Fruit fly (Drosophila melanogaster) whole organism, embryonic: ENCODE measurements around the gene wus.

ENCODE experiments used
- Antp ChIP-seq: fragments of 200-800 bp; sonication (Bioruptor generic); optimal IDR thresholded peaks from 3 replicates; lab custom pipeline; 2016; ENCODE audit warnings: missing biosample characterization, missing genetic modification characterization
- Bgb ChIP-seq: fragments of 200-800 bp; sonication (Bioruptor generic); IDR thresholded peaks from 2 replicates; pipeline ENCODE4 v1.3.6; 2022; ENCODE audit warnings: missing biosample characterization, missing genetic modification characterization; ENCODE audit not compliant: partially characterized antibody
- CG10959 ChIP-seq: fragments of 200-800 bp; sonication (Bioruptor generic); IDR thresholded peaks from 2 replicates; pipeline ENCODE4 v1.3.6; 2022; ENCODE audit warnings: missing biosample characterization, missing genetic modification characterization
- CG12299 ChIP-seq: fragments of 200-800 bp; sonication (Bioruptor generic); optimal IDR thresholded peaks from 2 replicates; lab custom pipeline; 2018; ENCODE audit warnings: missing biosample characterization, mild to moderate bottlenecking, missing genetic modification characterization
- CG14014 ChIP-seq: fragments of 200-800 bp; sonication (Bioruptor generic); IDR thresholded peaks from 2 replicates; pipeline ENCODE4 v1.3.6; 2022; ENCODE audit warnings: missing biosample characterization, missing genetic modification characterization
- CG17802 ChIP-seq: fragments of 200-800 bp; sonication (Bioruptor generic); optimal IDR thresholded peaks from 2 replicates; lab custom pipeline; 2018; ENCODE audit warnings: missing biosample characterization, mild to moderate bottlenecking, missing genetic modification characterization, moderate library complexity
- CG2199 ChIP-seq: fragments of 200-800 bp; sonication (Bioruptor generic); IDR thresholded peaks from 3 replicates; pipeline ENCODE4 v1.3.6; 2022; ENCODE audit warnings: missing biosample characterization, missing genetic modification characterization
- CG32767 ChIP-seq: fragments of 200-800 bp; sonication (Bioruptor generic); IDR thresholded peaks from 2 replicates; pipeline ENCODE4 v1.3.6; 2022; ENCODE audit warnings: missing biosample characterization, missing genetic modification characterization
- CG32772 ChIP-seq: fragments of 200-800 bp; sonication (Bioruptor generic); IDR thresholded peaks from 2 replicates; pipeline ENCODE4 v1.3.6; 2022; ENCODE audit warnings: missing biosample characterization, missing genetic modification characterization
- CG4360 ChIP-seq: fragments of 200-800 bp; sonication (Bioruptor generic); IDR thresholded peaks from 2 replicates; pipeline ENCODE4 v1.3.6; 2022; ENCODE audit warnings: missing biosample characterization, missing genetic modification characterization
- CG43689 ChIP-seq: fragments of 200-800 bp; sonication (Bioruptor generic); IDR thresholded peaks from 2 replicates; pipeline ENCODE4 v1.3.6; 2022; ENCODE audit warnings: missing biosample characterization, missing genetic modification characterization
- CG5245 ChIP-seq: fragments of 200-800 bp; sonication (Bioruptor generic); optimal IDR thresholded peaks from 3 replicates; lab custom pipeline; 2016; ENCODE audit warnings: missing biosample characterization, missing genetic modification characterization
- CG6813 ChIP-seq: fragments of 200-800 bp; sonication (Bioruptor generic); optimal IDR thresholded peaks from 2 replicates; lab custom pipeline; 2017; ENCODE audit warnings: missing biosample characterization, missing genetic modification characterization, mild to moderate bottlenecking, moderate library complexity, missing genetic modification reagents
- CG8281 ChIP-seq: fragments of 200-800 bp; sonication (Bioruptor generic); optimal IDR thresholded peaks from 2 replicates; lab custom pipeline; 2018; ENCODE audit warnings: missing biosample characterization, mild to moderate bottlenecking, missing genetic modification characterization, moderate library complexity
- CHES-1-like ChIP-seq: fragments of 200-800 bp; sonication (Bioruptor generic); optimal IDR thresholded peaks from 2 replicates; lab custom pipeline; 2016; ENCODE audit warnings: missing biosample characterization, missing genetic modification characterization
- Doc3 ChIP-seq: fragments of 200-800 bp; sonication (Bioruptor generic); IDR thresholded peaks from 3 replicates; pipeline ENCODE4 v1.3.6; 2022; ENCODE audit warnings: missing biosample characterization, missing genetic modification characterization; ENCODE audit not compliant: partially characterized antibody
- E2f2 ChIP-seq: fragments of 200-800 bp; sonication (Bioruptor generic); IDR thresholded peaks from 2 replicates; pipeline ENCODE4 v1.3.6; 2022; ENCODE audit warnings: missing biosample characterization, missing genetic modification characterization
- ERR ChIP-seq: fragments of 200-800 bp; sonication (Bioruptor generic); optimal IDR thresholded peaks from 2 replicates; lab custom pipeline; 2016; ENCODE audit warnings: missing biosample characterization, missing genetic modification characterization
- Elba2 ChIP-seq: fragments of 200-800 bp; sonication (Bioruptor generic); optimal IDR thresholded peaks from 3 replicates; lab custom pipeline; 2016; ENCODE audit warnings: missing biosample characterization, missing genetic modification characterization
- Ets97D ChIP-seq: fragments of 200-800 bp; sonication (Bioruptor generic); optimal IDR thresholded peaks from 3 replicates; lab custom pipeline; 2016; ENCODE audit warnings: missing biosample characterization, missing genetic modification characterization
- H15 ChIP-seq: fragments of 200-800 bp; sonication (Bioruptor generic); IDR thresholded peaks from 3 replicates; pipeline ENCODE4 v1.3.6; 2022; ENCODE audit warnings: missing biosample characterization, missing genetic modification characterization
- Hand ChIP-seq: fragments of 200-800 bp; sonication (Bioruptor generic); optimal IDR thresholded peaks from 2 replicates; lab custom pipeline; 2017; ENCODE audit warnings: mild to moderate bottlenecking, missing biosample characterization, missing genetic modification reagents, missing genetic modification characterization
- Lhr ChIP-seq: fragments of 200-800 bp; sonication (Bioruptor generic); optimal IDR thresholded peaks from 3 replicates; lab custom pipeline; 2017; ENCODE audit warnings: mild to moderate bottlenecking, missing biosample characterization, missing genetic modification reagents, missing genetic modification characterization
- MBD-R2 ChIP-seq: fragments of 200-800 bp; sonication (Bioruptor generic); IDR thresholded peaks from 2 replicates; pipeline ENCODE4 v1.3.6; 2022; ENCODE audit warnings: missing biosample characterization, missing genetic modification characterization
- Oli ChIP-seq: fragments of 200-800 bp; sonication (Bioruptor generic); optimal IDR thresholded peaks from 2 replicates; lab custom pipeline; 2018; ENCODE audit warnings: missing biosample characterization, mild to moderate bottlenecking, missing genetic modification characterization, moderate library complexity
- Optix ChIP-seq: fragments of 200-800 bp; sonication (Bioruptor generic); IDR thresholded peaks from 3 replicates; pipeline ENCODE4 v1.3.6; 2022; ENCODE audit warnings: missing biosample characterization, missing genetic modification characterization
- Sox100B ChIP-seq: fragments of 200-800 bp; sonication (Bioruptor generic); optimal IDR thresholded peaks from 3 replicates; lab custom pipeline; 2018; ENCODE audit warnings: missing biosample characterization, mild to moderate bottlenecking, missing genetic modification characterization
- cad ChIP-seq: fragments of >200 bp; optimal IDR thresholded peaks from 2 replicates; lab custom pipeline; 2017; ENCODE audit warnings: missing biosample characterization, missing genetic modification characterization
- cato ChIP-seq: fragments of 200-800 bp; sonication (Bioruptor generic); optimal IDR thresholded peaks from 2 replicates; lab custom pipeline; 2016; ENCODE audit warnings: missing biosample characterization, missing genetic modification characterization, borderline replicate concordance
- dm ChIP-seq: fragments of 200-800 bp; sonication (Bioruptor generic); optimal IDR thresholded peaks from 3 replicates; lab custom pipeline; 2016; ENCODE audit warnings: missing biosample characterization, missing genetic modification characterization
- esg ChIP-seq: fragments of 200-800 bp; sonication (Bioruptor generic); conservative IDR thresholded peaks from 2 replicates; pipeline ENCODE4 v1.3.6; 2022; ENCODE audit warnings: missing biosample characterization, missing genetic modification characterization
- ewg ChIP-seq: fragments of 200-800 bp; sonication (Bioruptor generic); optimal IDR thresholded peaks from 3 replicates; lab custom pipeline; 2017; ENCODE audit warnings: mild to moderate bottlenecking, missing biosample characterization, missing genetic modification reagents, missing genetic modification characterization
- gro ChIP-seq: fragments of 200-800 bp; sonication (Bioruptor generic); optimal IDR thresholded peaks from 2 replicates; lab custom pipeline; 2016; ENCODE audit warnings: missing biosample characterization, missing genetic modification characterization
- gsb ChIP-seq: fragments of 200-800 bp; sonication (Bioruptor generic); IDR thresholded peaks from 2 replicates; pipeline ENCODE4 v1.3.6; 2022; ENCODE audit warnings: missing biosample characterization, missing genetic modification characterization
- gsb-n ChIP-seq: fragments of 200-800 bp; sonication (Bioruptor generic); optimal IDR thresholded peaks from 3 replicates; lab custom pipeline; 2018; ENCODE audit warnings: missing biosample characterization, mild to moderate bottlenecking, missing genetic modification characterization
- ham ChIP-seq: fragments of 200-800 bp; sonication (Bioruptor generic); IDR thresholded peaks from 2 replicates; pipeline ENCODE4 v1.3.6; 2022; ENCODE audit warnings: missing biosample characterization, missing genetic modification characterization
- knrl ChIP-seq: fragments of 200-800 bp; sonication (Bioruptor generic); IDR thresholded peaks from 3 replicates; pipeline ENCODE4 v1.3.6; 2022; ENCODE audit warnings: missing biosample characterization, missing genetic modification characterization; ENCODE audit not compliant: partially characterized antibody
- lmd ChIP-seq: fragments of 200-800 bp; sonication (Bioruptor generic); IDR thresholded peaks from 2 replicates; pipeline ENCODE4 v1.3.6; 2022; ENCODE audit warnings: missing biosample characterization, missing genetic modification characterization
- mam ChIP-seq: fragments of 200-800 bp; sonication (Bioruptor generic); optimal IDR thresholded peaks from 3 replicates; lab custom pipeline; 2016; ENCODE audit warnings: missing biosample characterization, missing genetic modification characterization
- mirr ChIP-seq: fragments of 200-800 bp; sonication (Bioruptor generic); optimal IDR thresholded peaks from 3 replicates; lab custom pipeline; 2018; ENCODE audit warnings: missing biosample characterization, mild to moderate bottlenecking, missing genetic modification characterization
- pan ChIP-seq, 4 experiments: fragments of >200 bp in 3 of 4; fragments of 200-800 bp in 1 of 4; sonication (Bioruptor generic) in 1 of 4; optimal IDR thresholded peaks in 3 of 4; IDR thresholded peaks in 1 of 4; 2 replicates each; pipeline versions ENCODE4 v1.3.6 to Lab custom; 2017 to 2022; ENCODE audit warnings: missing biosample characterization in 2 of 4, missing genetic modification characterization in 2 of 4, mixed read lengths in 1 of 4
- pb ChIP-seq: fragments of 200-800 bp; sonication (Bioruptor generic); optimal IDR thresholded peaks from 3 replicates; lab custom pipeline; 2016; ENCODE audit warnings: missing biosample characterization, missing genetic modification characterization
- pum ChIP-seq: fragments of 200-800 bp; sonication (Bioruptor generic); optimal IDR thresholded peaks from 2 replicates; lab custom pipeline; 2016; ENCODE audit warnings: missing biosample characterization, missing genetic modification characterization
- repo ChIP-seq: fragments of 200-800 bp; sonication (Bioruptor generic); optimal IDR thresholded peaks from 2 replicates; lab custom pipeline; 2016; ENCODE audit warnings: missing biosample characterization, missing genetic modification characterization
- row ChIP-seq: fragments of 200-800 bp; sonication (Bioruptor generic); IDR thresholded peaks from 3 replicates; pipeline ENCODE4 v1.3.6; 2022; ENCODE audit warnings: missing biosample characterization, missing genetic modification characterization
- scrt ChIP-seq: fragments of 200-800 bp; sonication (Bioruptor generic); optimal IDR thresholded peaks from 2 replicates; lab custom pipeline; 2018; ENCODE audit warnings: missing biosample characterization, mild to moderate bottlenecking, missing genetic modification characterization, moderate library complexity
- sens ChIP-seq: fragments of 200-800 bp; sonication (Bioruptor generic); peaks from one replicate; lab custom pipeline; 2016; ENCODE audit warnings: missing biosample characterization, missing genetic modification characterization
- slbo ChIP-seq: fragments of 200-800 bp; sonication (Bioruptor generic); IDR thresholded peaks from 2 replicates; pipeline ENCODE4 v1.3.6; 2022; ENCODE audit warnings: missing biosample characterization, missing genetic modification characterization
- sob ChIP-seq: fragments of 200-800 bp; sonication (Bioruptor generic); IDR thresholded peaks from 2 replicates; pipeline ENCODE4 v1.3.6; 2022; ENCODE audit warnings: missing biosample characterization, missing genetic modification characterization
- trem ChIP-seq: fragments of 200-800 bp; optimal IDR thresholded peaks from 3 replicates; lab custom pipeline; 2019; ENCODE audit warnings: missing biosample characterization, mild to moderate bottlenecking, missing genetic modification characterization, moderate library complexity
- tup ChIP-seq: fragments of 200-800 bp; sonication (Bioruptor generic); optimal IDR thresholded peaks from 2 replicates; lab custom pipeline; 2016; ENCODE audit warnings: missing biosample characterization, mild to moderate bottlenecking, missing genetic modification characterization, moderate library complexity
- zf30C ChIP-seq: fragments of 200-800 bp; sonication (Bioruptor generic); optimal IDR thresholded peaks from 3 replicates; lab custom pipeline; 2018; ENCODE audit warnings: missing biosample characterization, mild to moderate bottlenecking, missing genetic modification characterization

Gene wus

dm6 chrX:16967415-16967814, 26.7 kb upstream of the wus start (continued):
- TF ChIP-seq E2f2 (no peak), zf30C (GFP tag; lab: Kevin White, UChicago) (no peak), ham (GFP tag; lab: Robert Waterston, UW) (no peak), CHES-1-like (no peak), esg (GFP tag; lab: Robert Waterston, UW) (no peak), knrl (no peak), gro (no peak), ERR (GFP tag; lab: Kevin White, UChicago) (no peak), pb (GFP tag; lab: Kevin White, UChicago) (peak; percentile 56), pum (GFP tag; lab: Kevin White, UChicago) (peak; percentile 44), Sox100B (GFP tag; lab: Kevin White, UChicago) (no peak), Hand (GFP tag; lab: Kevin White, UChicago) (no peak), H15 (0 out of 3 replicates have a peak, but pooled peaks have one; percentile 26), row (no peak), Ets97D (GFP tag; lab: Kevin White, UChicago) (peak; percentile 4), pan (optimal IDR thresholded peaks at IDR 0.05; lab: Kevin White, UChicago) (no peak), pan (GFP tag; optimal IDR thresholded peaks at IDR 0.05 in 1 of 2, IDR thresholded peaks at IDR 0.05 in 1 of 2) (peak in 1 of 2 experiments; percentile 51), CG4360 (no peak), Elba2 (GFP tag; lab: Kevin White, UChicago) (peak; percentile 6), CG10959 (peak; percentile 86), CG32767 (GFP tag; lab: Robert Waterston, UW) (no peak), CG8281 (tag; lab: Kevin White, UChicago) (no peak), trem (tag; lab: Kevin White, UChicago) (peak; percentile 46), slbo (GFP tag; lab: Robert Waterston, UW) (no peak), mam (no peak), scrt (GFP tag; lab: Kevin White, UChicago) (no peak), CG32772 (0 out of 2 replicates have a peak, but pooled peaks have one; percentile 34), CG17802 (tag; lab: Kevin White, UChicago) (no peak), gsb-n (no peak), mirr (no peak), lmd (peak; percentile 6; the same call in 1 of the 2 replicates), Oli (tag; lab: Kevin White, UChicago) (peak; percentile 0), Antp (GFP tag; lab: Kevin White, UChicago) (peak; percentile 47), CG43689 (GFP tag; lab: Robert Waterston, UW) (no peak), CG12299 (tag; lab: Kevin White, UChicago) (no peak), CG5245 (GFP tag; lab: Kevin White, UChicago) (peak; percentile 46), gsb (no peak), sens (GFP tag; lab: Kevin White, UChicago) (peak; percentile 72), sob (GFP tag; lab: Robert Waterston, UW) (peak; percentile 40; the same call in 1 of the 2 replicates), Bgb (GFP tag; lab: Robert Waterston, UW) (no peak), dm (GFP tag; lab: Kevin White, UChicago) (peak; percentile 17), Optix (GFP tag; lab: Robert Waterston, UW) (no peak), CG6813 (GFP tag; lab: Kevin White, UChicago) (no peak), cato (no peak), ewg (GFP tag; lab: Kevin White, UChicago) (no peak), cad (GFP tag; lab: Kevin White, UChicago) (no peak), CG2199 (GFP tag; lab: Robert Waterston, UW) (peak; percentile 87), CG14014 (GFP tag; lab: Robert Waterston, UW) (no peak), Lhr (GFP tag; lab: Kevin White, UChicago) (peak; percentile 47), tup (GFP tag; lab: Kevin White, UChicago) (no peak), MBD-R2 (GFP tag; lab: Robert Waterston, UW) (no peak), repo (GFP tag; lab: Kevin White, UChicago) (peak; percentile 28), Doc3 (GFP tag; lab: Robert Waterston, UW) (no peak)
